Worm (Caenorhabditis elegans) whole organism, L1 larva: Measurements from ENCODE around the gene T24E12.10.

Source experiments
- fos-1 ChIP-seq: fragments of 150-350 bp; optimal IDR thresholded peaks from 2 replicates; lab custom pipeline; 2014; ENCODE audit warnings: missing biosample characterization, missing genetic modification characterization
- jun-1 ChIP-seq: fragments of 150-350 bp; optimal IDR thresholded peaks from 2 replicates; lab custom pipeline; 2014; ENCODE audit warnings: missing biosample characterization, missing genetic modification reagents, missing genetic modification characterization
- lin-39 ChIP-seq: fragments of 150-350 bp; optimal IDR thresholded peaks from 2 replicates; lab custom pipeline; 2014; ENCODE audit warnings: missing biosample characterization, missing genetic modification reagents, missing genetic modification characterization
- lir-3 ChIP-seq: sonication (generic microtip); optimal IDR thresholded peaks from 2 replicates; lab custom pipeline; 2016; ENCODE audit warnings: mild to moderate bottlenecking, missing genetic modification characterization, moderate library complexity, missing compliant biosample characterization; ENCODE audit not compliant: poor library complexity
- nhr-11 ChIP-seq: fragments of 150-350 bp; optimal IDR thresholded peaks from 2 replicates; lab custom pipeline; 2014; ENCODE audit warnings: missing biosample characterization, missing genetic modification characterization
- pag-3 ChIP-seq: sonication (generic microtip); optimal IDR thresholded peaks from 2 replicates; lab custom pipeline; 2017; ENCODE audit warnings: missing genetic modification characterization, mild to moderate bottlenecking, missing compliant biosample characterization, antibody characterized with exemption, borderline replicate concordance; ENCODE audit not compliant: insufficient read depth
- ztf-4 ChIP-seq: fragments of 150-350 bp; optimal IDR thresholded peaks from 2 replicates; lab custom pipeline; 2014; ENCODE audit warnings: missing biosample characterization, missing genetic modification characterization

ce11 chrII:3815445-3816208, 42.6 kb upstream of the T24E12.10 start:
- no peak for TF ChIP-seq nhr-11
- no peak for TF ChIP-seq lir-3
- TF ChIP-seq fos-1 (tag; lab: Kevin White, UChicago) = no peak
- TF ChIP-seq jun-1 (tag; lab: Kevin White, UChicago) = no peak
- TF ChIP-seq pag-3 (tag; lab: Kevin White, UChicago) = no peak
- TF ChIP-seq lin-39 (tag; lab: Kevin White, UChicago) = no peak
- no peak for TF ChIP-seq ztf-4 (tag; lab: Kevin White, UChicago)
